Fruit fly (Drosophila melanogaster): ENCODE measurements around the gene CG43739.

DNA sequence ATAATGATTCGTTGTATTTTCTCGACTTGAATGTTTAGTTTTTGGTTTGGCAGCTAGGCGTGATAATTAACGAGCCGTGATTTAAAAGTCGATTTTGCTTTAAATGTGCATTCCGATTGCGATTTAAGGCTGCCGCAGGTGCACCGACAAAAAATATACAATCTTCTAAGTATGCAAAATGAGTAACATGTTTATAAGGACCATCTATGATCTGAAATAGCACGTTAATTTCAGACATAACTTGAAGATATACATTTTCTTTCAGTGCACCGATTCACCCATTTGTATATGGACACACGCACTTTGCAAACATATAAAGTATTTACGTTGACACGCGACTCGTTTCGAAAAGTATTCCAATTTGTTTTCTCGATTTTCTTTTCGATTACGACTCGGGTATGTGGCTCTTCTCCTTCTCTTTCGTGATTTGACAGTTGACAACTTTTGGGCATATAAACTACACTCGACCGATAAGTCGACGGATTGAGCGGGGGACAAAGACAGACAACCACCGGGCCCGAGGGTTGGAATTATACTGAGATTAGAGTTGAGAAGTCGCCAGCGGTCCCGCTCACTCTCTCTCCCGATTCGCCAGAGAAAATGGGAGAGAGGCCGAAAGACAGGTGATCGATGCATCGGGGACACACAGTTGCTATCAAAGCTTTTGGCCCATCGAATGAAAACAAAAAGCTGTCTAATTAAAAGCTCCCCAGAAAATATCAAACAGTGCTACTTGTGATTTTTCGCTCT lies 28.7 kb downstream of the CG43739 start:
- TF ChIP-seq NC2β (GFP tag; optimal IDR thresholded peaks at IDR 0.05) (peak; percentile 9), scrt (GFP tag; optimal IDR thresholded peaks at IDR 0.05) (no peak), CoRest (tag; optimal IDR thresholded peaks at IDR 0.05) (peak; percentile 17), gro (GFP tag; optimal IDR thresholded peaks at IDR 0.05) (peak; percentile 14), CG9609 (GFP tag; optimal IDR thresholded peaks at IDR 0.05) (no peak), Bgb (GFP tag; IDR thresholded peaks at IDR 0.05; ENCODE audit: partially characterized antibody) (peak; percentile 26; the same call in 1 of the 2 replicates), CG15514 (GFP tag; optimal IDR thresholded peaks at IDR 0.05) (no peak), disco-r (GFP tag; optimal IDR thresholded peaks at IDR 0.05) (no peak), Asciz (GFP tag; optimal IDR thresholded peaks at IDR 0.05) (peak; percentile 65), p53 (GFP tag; optimal IDR thresholded peaks at IDR 0.05) (no peak), nmo (GFP tag; optimal IDR thresholded peaks at IDR 0.05) (peak; percentile 42), Nf-YA (GFP tag; IDR thresholded peaks at IDR 0.05) (no peak), Fer3 (tag; optimal IDR thresholded peaks at IDR 0.05) (no peak), CG33213 (GFP tag; optimal IDR thresholded peaks at IDR 0.05) (peak; percentile 10)
